Fruit fly (Drosophila melanogaster) whole organism, larva: ENCODE data around the gene ftz.

Experiments
- noc ChIP-seq: fragments of 200-800 bp; sonication (Bioruptor generic); optimal IDR thresholded peaks from 3 replicates; lab custom pipeline; 2019; ENCODE audit warnings: missing biosample characterization, mild to moderate bottlenecking, missing genetic modification characterization, moderate library complexity

The ftz gene

DNA sequence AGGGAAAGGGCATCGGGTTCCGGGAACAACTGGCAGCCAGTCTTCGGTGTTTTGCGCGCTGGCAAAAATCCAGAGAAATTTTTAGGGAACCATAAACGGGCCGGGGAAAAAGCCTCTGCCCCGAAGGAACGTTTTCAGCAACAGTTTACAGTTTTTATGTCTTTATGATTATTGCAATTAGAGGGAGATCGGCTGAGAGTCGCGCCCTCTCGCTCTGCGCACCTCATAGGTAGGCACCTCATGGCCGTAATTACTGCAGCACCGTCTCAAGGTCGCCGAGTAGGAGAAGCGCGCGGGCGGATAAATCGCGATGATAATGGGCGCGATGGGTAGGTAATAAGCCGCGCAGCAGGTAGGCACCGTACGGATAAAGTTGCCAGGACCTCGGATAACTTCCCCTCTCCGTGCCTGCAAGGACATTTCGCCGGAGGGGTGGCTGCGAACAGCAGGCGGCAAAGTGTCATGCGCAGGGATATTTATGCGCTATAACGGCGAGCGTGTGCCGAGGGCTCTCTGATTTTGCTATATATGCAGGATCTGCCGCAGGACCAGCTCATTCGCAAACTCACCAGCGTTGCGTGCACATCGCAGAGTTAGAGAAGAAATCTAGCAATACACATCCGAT is at the start of gene ftz:
TSS of gene ftz (plus strand) at position 556 of the 625 bp plus-strand sequence.
- TF ChIP-seq noc (tag; lab: Kevin White, UChicago), result no peak

DNA sequence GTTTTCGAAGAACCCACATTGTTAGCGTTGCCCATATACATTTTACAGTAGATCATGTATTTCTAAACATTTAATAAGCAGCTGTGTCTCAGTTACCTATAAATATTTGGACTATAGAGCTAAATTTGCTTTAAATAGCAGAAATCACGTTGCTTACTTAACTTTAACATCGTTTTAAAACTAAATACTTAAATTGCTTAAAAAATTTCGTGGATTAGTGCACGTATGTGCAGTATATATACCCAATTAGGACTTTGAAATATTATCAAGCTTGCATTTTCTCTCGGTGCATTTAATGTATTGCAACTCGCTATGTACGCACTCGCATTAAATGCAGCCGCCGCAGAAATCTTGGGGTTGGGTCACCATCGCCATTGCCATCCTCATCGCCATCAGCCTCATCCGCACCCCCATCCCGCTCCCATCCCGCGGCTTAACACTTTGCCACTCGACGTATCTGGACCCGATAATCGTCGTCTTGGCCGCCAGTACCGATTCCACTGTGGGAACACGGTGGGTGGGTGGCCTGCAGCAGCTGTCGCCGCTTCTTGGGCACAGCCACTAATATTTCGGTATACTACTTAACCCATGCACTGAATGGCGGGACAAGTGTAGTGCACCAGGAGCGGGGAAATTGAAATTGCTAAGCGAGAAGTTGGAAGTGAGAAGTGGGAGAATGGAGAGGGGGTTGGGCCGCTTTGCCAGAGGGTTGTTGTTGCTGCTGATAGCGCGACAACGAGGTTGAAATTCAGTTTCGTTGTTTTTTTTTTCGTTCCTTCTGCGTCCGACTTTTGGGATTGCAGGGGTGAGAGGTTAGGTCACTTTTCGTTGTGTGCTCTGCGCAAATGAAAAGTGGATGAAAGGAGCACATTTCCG is 49.0 kb upstream of the ftz start:
- TF ChIP-seq noc (tag; lab: Kevin White, UChicago), result no peak

DNA sequence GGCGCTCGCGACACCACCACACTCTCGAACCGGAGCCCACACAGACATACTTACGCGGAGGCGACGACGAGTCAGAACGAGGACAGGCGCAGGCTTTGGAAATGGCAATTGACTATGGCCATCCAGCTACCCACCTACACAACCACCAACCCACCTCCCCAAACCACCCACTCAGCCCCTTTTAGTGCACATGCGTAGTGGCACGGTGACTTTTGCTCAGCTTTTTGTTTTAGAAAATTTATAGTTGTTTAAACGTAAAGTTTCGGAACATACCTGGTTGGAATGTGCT is 48.4 kb upstream of the ftz start:
- TF ChIP-seq noc (tag; lab: Kevin White, UChicago), result no peak

DNA sequence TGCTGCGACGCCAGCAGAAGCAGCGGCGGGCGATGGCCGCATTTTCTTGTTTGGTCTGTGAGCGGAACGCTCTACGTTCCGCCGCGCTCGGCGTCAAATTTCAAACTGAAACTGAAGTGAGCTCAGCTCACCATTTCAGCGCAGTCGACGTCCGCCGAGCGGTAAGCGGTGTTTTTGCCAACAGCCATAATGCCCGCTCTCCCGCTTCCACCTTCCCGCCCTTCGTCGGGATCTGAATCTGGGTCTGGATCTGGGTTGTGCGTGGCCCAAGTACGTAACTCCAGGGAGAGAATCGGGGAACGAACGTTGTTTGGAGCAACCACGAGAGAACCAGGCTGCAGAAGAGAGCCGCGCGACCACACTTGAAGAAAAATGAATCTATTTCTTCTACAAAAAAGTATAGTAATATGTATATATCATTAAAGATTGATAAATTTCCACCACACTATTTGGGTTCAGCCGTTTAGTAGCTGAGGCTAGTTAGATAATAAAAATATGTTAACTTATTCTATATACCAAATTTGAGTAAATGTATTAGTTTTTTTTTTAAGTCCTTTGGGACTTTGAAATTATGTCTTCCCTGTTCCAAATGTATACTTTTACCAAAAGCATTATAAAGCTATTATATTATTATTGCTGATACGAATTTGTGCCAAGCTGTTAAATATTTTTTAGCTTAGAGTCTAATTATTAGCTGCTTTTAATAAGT is 47.7 kb upstream of the ftz start:
- TF ChIP-seq noc (tag; lab: Kevin White, UChicago), result no peak

DNA sequence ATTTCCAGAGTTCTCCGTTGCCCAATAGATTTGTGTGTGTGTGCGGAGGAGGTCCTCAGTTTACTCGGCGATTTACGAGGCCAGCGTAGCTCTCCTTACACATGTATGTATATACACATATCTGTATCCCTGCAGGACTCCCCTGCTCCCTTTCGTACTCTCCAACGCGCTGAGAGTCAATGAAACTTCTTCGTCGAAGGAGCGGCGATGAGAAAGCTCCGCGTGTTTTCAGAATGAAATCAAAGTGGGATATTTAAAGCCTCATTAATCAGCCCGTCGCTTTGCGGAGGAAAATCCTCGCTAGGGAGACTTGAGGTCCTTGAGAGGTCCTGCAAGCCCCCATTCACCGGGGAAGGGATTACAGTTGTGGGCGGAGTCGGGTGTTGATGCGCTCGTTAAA is 46.9 kb upstream of the ftz start:
- TF ChIP-seq noc (tag; lab: Kevin White, UChicago), result no peak

DNA sequence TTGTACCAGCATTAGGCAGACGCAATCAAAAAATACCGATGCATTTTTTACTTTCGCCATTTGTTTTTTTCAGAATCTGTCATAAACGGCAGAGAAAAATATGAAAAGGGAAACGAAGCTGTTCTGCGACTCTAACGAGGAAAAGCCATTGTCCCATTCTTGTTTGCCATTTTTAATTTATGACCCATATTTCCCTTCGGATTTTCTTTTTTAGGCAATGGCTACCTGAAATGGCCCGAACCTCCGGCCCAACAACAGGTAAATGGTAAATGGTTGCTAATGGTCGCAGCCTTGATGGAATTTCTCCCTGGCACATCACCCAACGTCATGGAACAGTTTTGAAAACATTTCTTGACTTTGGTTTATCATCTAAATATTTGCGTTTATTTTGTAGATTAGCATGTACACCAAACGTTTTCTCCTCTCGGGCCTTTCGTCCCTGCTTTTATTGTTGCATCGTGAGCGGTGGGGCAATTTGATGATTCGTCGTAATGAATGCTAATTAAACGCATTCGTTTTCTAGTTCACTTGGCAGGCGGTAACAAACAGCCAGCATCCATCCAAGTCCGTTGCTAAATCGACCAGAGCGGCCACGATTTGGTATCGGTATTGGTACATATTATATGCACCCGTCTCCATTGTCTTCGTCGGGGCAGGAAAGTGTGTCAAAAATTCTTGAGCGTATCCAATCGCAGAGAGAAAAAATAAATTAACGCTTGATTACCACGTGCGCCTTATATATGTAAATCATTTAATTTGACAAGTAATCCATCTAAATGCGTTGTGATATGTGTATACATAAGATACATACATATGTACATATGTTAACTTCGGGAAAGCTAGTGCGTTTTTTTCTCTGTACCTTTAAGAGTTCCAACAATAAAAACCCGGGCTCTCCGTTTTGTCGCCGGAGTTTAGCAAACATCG is 45.9 kb upstream of the ftz start:
- TF ChIP-seq noc (tag; lab: Kevin White, UChicago), result no peak

DNA sequence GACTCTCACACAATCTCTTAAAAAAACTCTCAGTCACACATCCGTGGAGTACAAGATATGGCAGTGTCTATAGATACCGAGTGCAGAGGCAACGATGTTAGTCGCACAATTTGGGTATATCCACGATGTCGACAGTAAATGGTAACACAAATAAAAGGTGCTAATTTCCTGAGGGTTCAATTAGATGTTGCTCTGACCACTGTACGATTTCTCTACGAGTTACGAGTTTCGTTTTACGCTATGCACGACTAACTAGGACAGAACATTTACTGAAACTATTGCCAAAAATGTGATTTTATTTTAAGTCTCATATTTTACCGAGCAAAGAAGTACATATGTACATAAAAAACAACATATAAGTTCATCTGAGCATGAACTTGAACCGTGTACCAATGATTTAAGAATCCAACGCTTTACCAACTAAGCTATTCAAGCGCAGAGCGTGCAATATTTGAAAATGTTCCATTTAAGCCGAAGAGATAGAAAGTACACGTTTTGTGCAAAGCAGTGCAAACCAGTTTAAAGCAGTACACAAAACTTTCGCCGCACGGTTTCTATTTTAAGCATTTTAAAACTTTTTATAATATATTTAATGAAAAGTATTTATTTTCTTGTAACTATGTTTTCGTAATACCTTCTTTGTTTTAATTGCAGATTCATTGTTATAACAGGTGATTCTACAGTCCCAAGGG is 45.1 kb upstream of the ftz start:
- TF ChIP-seq noc (tag; lab: Kevin White, UChicago), result no peak

DNA sequence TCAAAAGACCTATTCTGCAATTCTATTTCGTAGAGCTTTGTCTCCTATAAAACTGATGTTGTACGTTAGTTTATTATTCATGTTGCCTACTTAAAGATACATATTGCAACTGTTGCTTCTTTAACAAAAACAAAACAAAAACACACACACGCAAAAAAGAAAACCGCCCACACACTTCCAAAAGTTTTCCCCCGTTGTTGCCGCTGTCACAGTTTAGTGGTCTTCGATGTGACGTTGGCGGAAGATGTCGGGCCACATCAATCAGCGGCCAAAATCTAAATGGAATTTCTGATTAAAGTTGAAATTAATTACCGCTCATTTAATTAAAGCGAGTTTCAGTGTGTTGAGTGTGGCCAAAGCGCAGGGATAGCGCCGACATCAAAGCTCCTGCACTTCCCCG is 37.3 kb upstream of the ftz start:
- TF ChIP-seq noc (tag; lab: Kevin White, UChicago), result no peak

DNA sequence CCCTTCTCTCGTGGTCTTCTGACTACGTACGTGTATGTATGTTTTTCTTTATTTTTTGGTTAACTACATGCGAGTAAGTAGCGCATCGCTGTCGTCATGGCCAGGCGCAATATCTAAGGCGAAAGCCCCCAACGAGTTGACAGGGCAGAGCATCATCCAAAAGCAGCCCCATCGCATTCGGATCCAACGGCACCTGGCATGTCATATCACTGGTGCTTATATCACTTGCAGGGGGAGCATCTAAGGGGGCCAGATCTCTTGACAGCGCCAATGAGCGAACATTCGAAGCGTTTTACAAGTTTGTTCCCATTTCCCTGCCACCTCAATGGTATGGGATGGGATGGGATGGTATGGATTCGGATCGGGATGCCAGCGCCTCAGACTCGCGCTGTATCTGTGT is 35.9 kb upstream of the ftz start:
- TF ChIP-seq noc (tag; lab: Kevin White, UChicago), result no peak

DNA sequence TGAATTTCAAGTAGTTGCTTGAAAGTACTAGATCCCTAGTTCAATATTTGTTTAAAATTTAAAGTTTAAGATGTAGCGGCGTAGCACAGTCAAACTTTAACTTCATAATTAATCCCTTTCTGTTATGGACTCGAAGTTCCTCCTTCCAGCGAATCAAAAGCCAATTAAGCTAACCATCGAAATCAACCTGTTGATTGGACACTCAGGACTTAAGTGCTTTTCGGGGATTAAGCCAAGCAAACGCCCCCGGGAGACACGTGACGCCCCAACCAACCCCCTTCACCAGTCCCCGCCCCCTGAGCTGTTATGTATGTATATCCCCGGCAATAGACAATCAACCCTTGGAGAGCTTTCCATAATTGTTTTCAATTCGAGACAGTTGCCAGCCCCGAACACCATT is 32.4 kb upstream of the ftz start:
- TF ChIP-seq noc (tag; lab: Kevin White, UChicago), result no peak

DNA sequence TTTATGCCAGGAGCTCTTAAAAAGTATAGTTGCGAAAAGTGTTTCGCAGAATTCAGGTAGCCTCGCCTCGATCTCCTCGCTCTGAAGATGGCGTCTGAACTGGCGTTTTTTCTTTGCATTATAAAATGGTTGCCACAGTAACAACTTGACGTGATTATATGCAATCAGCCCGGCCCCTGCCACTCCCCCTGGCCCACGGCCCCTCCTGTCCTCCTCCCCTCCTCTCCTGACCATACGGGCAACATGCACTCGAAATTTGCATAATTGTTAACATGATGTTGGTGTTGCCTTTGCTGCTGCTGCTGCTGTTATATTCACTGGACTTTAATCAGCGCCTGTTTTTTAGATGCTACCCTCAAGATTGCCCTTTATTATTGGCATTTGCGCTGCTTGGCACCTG is 25.5 kb upstream of the ftz start:
- TF ChIP-seq noc (tag; lab: Kevin White, UChicago), result no peak

DNA sequence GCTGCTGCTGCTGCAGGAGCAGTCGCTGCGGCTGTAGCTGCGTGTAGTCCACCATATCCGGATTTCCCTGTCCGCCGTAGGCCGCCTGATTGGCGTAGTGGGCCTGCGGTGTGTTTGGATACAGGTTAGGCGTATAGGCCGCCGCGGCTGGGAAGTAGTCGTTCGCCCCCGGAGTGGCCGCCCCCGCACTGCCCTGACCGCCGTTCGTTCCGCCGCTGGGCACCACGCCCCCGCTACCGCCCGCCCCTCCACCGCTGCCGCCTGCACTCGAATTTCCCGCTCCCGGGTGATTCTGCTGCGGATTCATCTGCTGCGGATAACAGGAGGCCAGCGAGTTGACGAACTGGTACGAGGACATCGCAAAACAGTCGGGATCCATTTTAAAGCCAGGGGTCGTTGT is 22.3 kb upstream of the ftz start:
- no peak for TF ChIP-seq noc (tag; lab: Kevin White, UChicago)

DNA sequence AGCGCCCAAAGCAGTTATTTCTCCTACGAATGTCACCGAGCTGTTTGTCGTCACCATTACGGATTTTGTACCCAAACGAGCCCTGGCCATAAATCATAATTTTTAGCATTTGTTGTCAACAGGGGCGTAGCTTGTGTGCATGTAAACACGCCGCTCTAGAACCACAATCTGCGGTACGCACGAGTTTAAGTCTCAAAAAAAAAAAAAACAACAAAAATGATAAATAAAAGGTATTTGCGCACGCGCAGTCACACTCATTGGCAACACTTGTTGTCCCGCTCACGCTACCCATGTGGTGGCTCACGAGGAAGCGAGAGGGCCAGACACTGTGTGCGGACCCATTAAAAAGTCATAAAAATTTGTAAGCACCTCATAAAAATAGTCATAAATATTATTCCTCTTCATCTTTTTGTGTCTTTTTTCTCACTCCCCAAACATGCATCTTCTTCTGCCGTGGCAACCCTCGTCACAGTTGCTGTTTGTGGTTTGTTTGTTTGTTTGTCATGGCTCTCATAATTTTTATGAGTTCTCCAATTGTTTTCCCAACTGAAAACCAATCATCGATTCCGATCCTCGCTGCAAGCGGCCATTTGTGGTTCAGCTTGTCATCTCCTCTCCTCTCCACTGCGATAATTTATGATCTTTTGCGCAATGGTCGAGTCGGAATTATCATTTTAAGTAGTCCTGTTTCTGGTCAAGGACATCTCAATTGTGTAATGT is 18.5 kb upstream of the ftz start:
- TF ChIP-seq noc (tag; lab: Kevin White, UChicago), result no peak

DNA sequence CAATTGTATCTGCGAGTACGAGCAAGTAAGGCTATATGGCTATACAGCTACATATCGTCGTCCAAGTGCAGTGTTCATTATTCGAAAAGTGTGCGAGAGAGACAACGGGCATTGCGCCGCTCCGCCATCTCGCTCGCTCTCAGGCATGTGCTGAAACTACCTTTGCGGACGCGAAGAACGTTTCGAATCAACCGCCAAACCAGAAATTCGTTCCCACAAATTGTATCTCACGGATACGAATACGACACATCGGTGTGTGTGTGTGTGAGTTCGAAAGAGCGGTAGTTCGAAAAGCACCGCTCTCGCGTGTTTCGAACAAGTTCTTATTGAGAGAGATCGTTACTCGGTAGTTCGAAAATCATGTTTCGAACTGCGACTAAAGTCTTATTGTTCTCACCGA is 15.5 kb upstream of the ftz start:
- TF ChIP-seq noc (tag; lab: Kevin White, UChicago), result no peak
